Worm (Caenorhabditis elegans) whole organism, midembryonic: Measurements from ENCODE around the gene rgs-1.

Source experiments
- T22C8.4 ChIP-seq: fragments of 200-800 bp; sonication (Bioruptor generic); IDR thresholded peaks from 2 replicates; pipeline ENCODE4 v1.3.6; 2022; ENCODE audit warnings: missing genetic modification characterization, missing compliant biosample characterization
- cog-1 ChIP-seq: sonication (generic microtip); optimal IDR thresholded peaks from 2 replicates; lab custom pipeline; 2016; ENCODE audit warnings: missing genetic modification characterization, missing compliant biosample characterization
- flt-1 ChIP-seq: fragments of 200-800 bp; sonication (Bioruptor generic); IDR thresholded peaks from 2 replicates; pipeline ENCODE4 v1.3.6; 2022; ENCODE audit warnings: missing genetic modification characterization, missing compliant biosample characterization
- klf-2 ChIP-seq: fragments of 200-800 bp; sonication (Bioruptor generic); conservative IDR thresholded peaks from 2 replicates; pipeline ENCODE4 v1.3.6; 2022; ENCODE audit warnings: missing genetic modification reagents, missing genetic modification characterization, missing compliant biosample characterization
- med-1 ChIP-seq: sonication (generic microtip); optimal IDR thresholded peaks from 2 replicates; lab custom pipeline; 2017; ENCODE audit warnings: missing genetic modification characterization, mild to moderate bottlenecking, missing compliant biosample characterization, antibody characterized with exemption, missing genetic modification reagents; ENCODE audit not compliant: insufficient read depth
- ref-1 ChIP-seq: fragments of 200-800 bp; sonication (Bioruptor generic); conservative IDR thresholded peaks from 2 replicates; pipeline ENCODE4 v1.3.6; 2022; ENCODE audit warnings: missing genetic modification reagents, missing genetic modification characterization, missing compliant biosample characterization
- tab-1 ChIP-seq: fragments of 200-800 bp; sonication (Bioruptor generic); IDR thresholded peaks from 2 replicates; pipeline ENCODE4 v1.3.6; 2022; ENCODE audit warnings: missing genetic modification characterization, missing compliant biosample characterization
- ztf-23 ChIP-seq: fragments of 200-800 bp; sonication (Bioruptor generic); IDR thresholded peaks from 2 replicates; pipeline ENCODE4 v1.3.6; 2022; ENCODE audit warnings: missing genetic modification reagents, missing genetic modification characterization, missing compliant biosample characterization
- ztf-29 ChIP-seq: fragments of 200-800 bp; sonication (Bioruptor generic); IDR thresholded peaks from 2 replicates; pipeline ENCODE4 v1.3.6; 2022; ENCODE audit warnings: missing genetic modification reagents, missing genetic modification characterization, missing compliant biosample characterization

Gene rgs-1

ce11 chrIII:10037150-10037549 is 20.8 kb upstream of the rgs-1 start, which contains the start of gene M04D8.7:
Gene M04D8.7 (plus strand): TSS chrIII:10037450.
- TF ChIP-seq flt-1 (GFP tag; lab: Robert Waterston, UW), result no peak
- TF ChIP-seq cog-1, result no peak
- TF ChIP-seq med-1 (GFP tag; lab: Kevin White, UChicago), result no peak
- no peak for TF ChIP-seq ztf-29 (GFP tag; lab: Robert Waterston, UW)
- no peak for TF ChIP-seq ref-1 (GFP tag; lab: Robert Waterston, UW)
- TF ChIP-seq tab-1 (GFP tag; lab: Robert Waterston, UW), result no peak
- TF ChIP-seq T22C8.4 (GFP tag; lab: Robert Waterston, UW), result no peak
- TF ChIP-seq ztf-23, result no peak

ce11 chrIII:10035783-10036182 is 19.4 kb upstream of the rgs-1 start, which contains the start of gene xbx-3:
Gene xbx-3 (plus strand): TSS chrIII:10035945.
- TF ChIP-seq flt-1 (GFP tag; lab: Robert Waterston, UW), result no peak
- TF ChIP-seq ztf-29 (GFP tag; lab: Robert Waterston, UW), result no peak
- TF ChIP-seq ref-1 (GFP tag; lab: Robert Waterston, UW), result no peak

- TF ChIP-seq flt-1 (GFP tag; lab: Robert Waterston, UW) (no peak), ref-1 (GFP tag; lab: Robert Waterston, UW) (no peak), T22C8.4 (GFP tag; lab: Robert Waterston, UW) (no peak), klf-2 (GFP tag; lab: Robert Waterston, UW) (no peak), ztf-29 (GFP tag; lab: Robert Waterston, UW) (no peak), ztf-23 (no peak), med-1 (GFP tag; lab: Kevin White, UChicago) (no peak), cog-1 (no peak), tab-1 (GFP tag; lab: Robert Waterston, UW) (no peak)
Measured at ce11 chrIII:10033881-10034280, 17.5 kb upstream of the rgs-1 start, which contains the start of gene M04D8.8. Gene M04D8.8 (plus strand): TSS chrIII:10034181.

- TF ChIP-seq flt-1 (GFP tag; lab: Robert Waterston, UW) (no peak), ref-1 (GFP tag; lab: Robert Waterston, UW) (no peak), ztf-23 (no peak), ztf-29 (GFP tag; lab: Robert Waterston, UW) (no peak), klf-2 (GFP tag; lab: Robert Waterston, UW) (no peak), tab-1 (GFP tag; lab: Robert Waterston, UW) (no peak), cog-1 (no peak), T22C8.4 (GFP tag; lab: Robert Waterston, UW) (no peak), med-1 (GFP tag; lab: Kevin White, UChicago) (no peak)
Measured at ce11 chrIII:10033213-10033612, 16.9 kb upstream of the rgs-1 start, which contains the start of gene M04D8.5. Gene M04D8.5 (minus strand): TSS chrIII:10033313.

ce11 chrIII:10030549-10030948 is 14.2 kb upstream of the rgs-1 start, which contains the start of gene M04D8.4:
Gene M04D8.4 (minus strand): TSS chrIII:10030649.
- no peak for TF ChIP-seq cog-1
- TF ChIP-seq med-1 (GFP tag; lab: Kevin White, UChicago), result no peak
- TF ChIP-seq ztf-29 (GFP tag; lab: Robert Waterston, UW), result no peak
- TF ChIP-seq T22C8.4 (GFP tag; lab: Robert Waterston, UW), result no peak
- TF ChIP-seq klf-2 (GFP tag; lab: Robert Waterston, UW), result no peak
- TF ChIP-seq flt-1 (GFP tag; lab: Robert Waterston, UW), result no peak
- TF ChIP-seq ztf-23, result no peak
- TF ChIP-seq tab-1 (GFP tag; lab: Robert Waterston, UW), result no peak
- no peak for TF ChIP-seq ref-1 (GFP tag; lab: Robert Waterston, UW)

- TF ChIP-seq med-1 (GFP tag; lab: Kevin White, UChicago) (no peak), ztf-29 (GFP tag; lab: Robert Waterston, UW) (no peak), T22C8.4 (GFP tag; lab: Robert Waterston, UW) (no peak), tab-1 (GFP tag; lab: Robert Waterston, UW) (no peak), klf-2 (GFP tag; lab: Robert Waterston, UW) (no peak), cog-1 (no peak), ref-1 (GFP tag; lab: Robert Waterston, UW) (no peak), ztf-23 (no peak)
Measured at ce11 chrIII:10027947-10028346, 11.6 kb upstream of the rgs-1 start, which contains the start of gene ins-23. Gene ins-23 (plus strand): TSS chrIII:10028247.

ce11 chrIII:10025989-10026388 is 9.6 kb upstream of the rgs-1 start, which contains the start of gene ins-22:
Gene ins-22 (plus strand): TSS chrIII:10026289.
- no peak for TF ChIP-seq ref-1 (GFP tag; lab: Robert Waterston, UW)
- TF ChIP-seq med-1 (GFP tag; lab: Kevin White, UChicago), result no peak
- TF ChIP-seq ztf-29 (GFP tag; lab: Robert Waterston, UW), result no peak
- no peak for TF ChIP-seq T22C8.4 (GFP tag; lab: Robert Waterston, UW)
- no peak for TF ChIP-seq cog-1
- no peak for TF ChIP-seq tab-1 (GFP tag; lab: Robert Waterston, UW)
- no peak for TF ChIP-seq flt-1 (GFP tag; lab: Robert Waterston, UW)
- TF ChIP-seq klf-2 (GFP tag; lab: Robert Waterston, UW), result no peak
- no peak for TF ChIP-seq ztf-23

- no peak for TF ChIP-seq T22C8.4 (GFP tag; lab: Robert Waterston, UW)
- no peak for TF ChIP-seq flt-1 (GFP tag; lab: Robert Waterston, UW)
- TF ChIP-seq ztf-23, result no peak
- TF ChIP-seq cog-1, result no peak
- TF ChIP-seq ref-1 (GFP tag; lab: Robert Waterston, UW), result no peak
- no peak for TF ChIP-seq med-1 (GFP tag; lab: Kevin White, UChicago)
- TF ChIP-seq klf-2 (GFP tag; lab: Robert Waterston, UW), result no peak
- TF ChIP-seq ztf-29 (GFP tag; lab: Robert Waterston, UW), result no peak
- TF ChIP-seq tab-1 (GFP tag; lab: Robert Waterston, UW), result no peak
Measured at ce11 chrIII:10023452-10023851, 7.1 kb upstream of the rgs-1 start, which contains the start of gene ins-21. Gene ins-21 (plus strand): TSS chrIII:10023752.

ce11 chrIII:10018007-10018406 is 1.6 kb upstream of the rgs-1 start:
- TF ChIP-seq klf-2 (GFP tag; lab: Robert Waterston, UW) (no peak), flt-1 (GFP tag; lab: Robert Waterston, UW) (no peak), ref-1 (GFP tag; lab: Robert Waterston, UW) (no peak), cog-1 (no peak), ztf-29 (GFP tag; lab: Robert Waterston, UW) (no peak), tab-1 (GFP tag; lab: Robert Waterston, UW) (no peak), ztf-23 (no peak), med-1 (GFP tag; lab: Kevin White, UChicago) (no peak), T22C8.4 (GFP tag; lab: Robert Waterston, UW) (no peak)
